Worm (Caenorhabditis elegans) whole organism, young adult: ENCODE measurements around the gene F58E2.4.

Experiments used
- C06A6.2 ChIP-seq: fragments of 200-800 bp; sonication (Bioruptor generic); conservative IDR thresholded peaks from 2 replicates; pipeline ENCODE4 v1.3.6; 2022; ENCODE audit warnings: missing genetic modification characterization, missing compliant biosample characterization
- dpl-1 ChIP-seq: fragments of 150-350 bp; optimal IDR thresholded peaks from 2 replicates; lab custom pipeline; 2014; ENCODE audit warnings: missing biosample characterization, missing genetic modification reagents, missing genetic modification characterization
- efl-1 ChIP-seq: fragments of 150-350 bp; optimal IDR thresholded peaks from 2 replicates; lab custom pipeline; 2014; ENCODE audit warnings: missing biosample characterization, missing genetic modification reagents, missing genetic modification characterization
- madf-10 ChIP-seq: sonication (generic microtip); optimal IDR thresholded peaks from 2 replicates; lab custom pipeline; 2016; ENCODE audit warnings: mild to moderate bottlenecking, missing genetic modification characterization, missing compliant biosample characterization

ce11 chrIV:3481760-3482159 lies 18.6 kb downstream of the F58E2.4 start, which contains the start of gene srz-37:
- TF ChIP-seq madf-10 (no peak), efl-1 (no peak), C06A6.2 (GFP tag; lab: Robert Waterston, UW) (no peak), dpl-1 (no peak)
